Fruit fly (Drosophila melanogaster): ENCODE results near the gene Ubx.
A peak's percentile ranks its signal among the peaks of the same experiment; 100 is the strongest.

Ubx gene

dm6 chr3R:16742278-16742677 lies 8.1 kb upstream of the Ubx start (continued):
- peak in 1 of 2 experiments; percentile 99 for TF ChIP-seq tll (GFP tag; optimal IDR thresholded peaks at IDR 0.05)
- peak; percentile 80 for TF ChIP-seq CG15479 (GFP tag; optimal IDR thresholded peaks at IDR 0.05)
- TF ChIP-seq Med (GFP tag), result no peak
- no peak for TF ChIP-seq cg (GFP tag; optimal IDR thresholded peaks at IDR 0.05)
- no peak for TF ChIP-seq Xbp1 (GFP tag; optimal IDR thresholded peaks at IDR 0.05)

DNA sequence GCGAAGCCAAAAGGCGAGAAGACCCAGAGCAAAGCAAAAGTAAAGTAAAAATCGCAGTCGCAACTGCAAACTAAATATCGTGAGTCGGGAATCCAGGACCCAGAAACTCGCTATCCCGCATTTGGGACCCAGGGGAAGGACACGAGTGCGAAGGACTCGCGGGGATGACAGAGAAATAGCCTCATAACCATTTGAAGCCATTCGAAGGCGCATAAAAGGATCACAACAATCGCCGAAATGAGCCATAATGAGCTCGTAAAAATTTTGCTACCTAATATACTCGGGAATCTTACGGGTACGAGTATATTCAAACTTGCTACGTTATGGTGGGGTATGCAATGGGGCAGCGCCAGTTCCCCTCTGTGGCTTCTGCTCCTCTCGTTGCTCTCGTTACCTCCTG lies 1.6 kb upstream of the Ubx start:
- TF ChIP-seq gro (GFP tag; optimal IDR thresholded peaks at IDR 0.05) (no peak), CG13894 (tag; optimal IDR thresholded peaks at IDR 0.05) (peak; percentile 49), Med (GFP tag) (no peak), CG8388 (GFP tag; optimal IDR thresholded peaks at IDR 0.05) (no peak), D (optimal IDR thresholded peaks at IDR 0.05) (peak; percentile 3), D (GFP tag; optimal IDR thresholded peaks at IDR 0.05) (no peak), sens-2 (GFP tag; IDR thresholded peaks at IDR 0.05) (no peak), sna (GFP tag; IDR thresholded peaks at IDR 0.05; ENCODE audit: partially characterized antibody) (no peak), abd-A (tag; optimal IDR thresholded peaks at IDR 0.05) (peak; percentile 95), CG12299 (tag; optimal IDR thresholded peaks at IDR 0.05) (no peak), cad (GFP tag; optimal IDR thresholded peaks at IDR 0.05) (peak; percentile 25), hth (optimal IDR thresholded peaks at IDR 0.05) (no peak)

dm6 chr3R:16732387-16732786 lies 1.8 kb downstream of the Ubx start:
- TF ChIP-seq CG18764 (GFP tag; optimal IDR thresholded peaks at IDR 0.05) (no peak), Ada2b (GFP tag; IDR thresholded peaks at IDR 0.05) (no peak), CG15514 (GFP tag; optimal IDR thresholded peaks at IDR 0.05) (no peak), so (GFP tag; IDR thresholded peaks at IDR 0.05) (no peak), pum (GFP tag; optimal IDR thresholded peaks at IDR 0.05) (no peak), Bteb2 (GFP tag; optimal IDR thresholded peaks at IDR 0.05) (no peak), E2f1 (GFP tag; IDR thresholded peaks at IDR 0.05) (no peak), Side (GFP tag; optimal IDR thresholded peaks at IDR 0.05) (no peak), CG12744 (GFP tag; optimal IDR thresholded peaks at IDR 0.05) (no peak), B-H2 (GFP tag; optimal IDR thresholded peaks at IDR 0.05) (no peak), Awh (GFP tag; IDR thresholded peaks at IDR 0.05) (no peak), Dek (tag; optimal IDR thresholded peaks at IDR 0.05) (no peak), CG10267 (tag; optimal IDR thresholded peaks at IDR 0.05) (no peak), Taf1 (GFP tag; IDR thresholded peaks at IDR 0.05) (no peak), pfk (GFP tag; optimal IDR thresholded peaks at IDR 0.05) (no peak), CG15479 (GFP tag; optimal IDR thresholded peaks at IDR 0.05) (no peak)

dm6 chr3R:16730715-16731114 lies 3.5 kb downstream of the Ubx start:
- TF ChIP-seq Mad (GFP tag; optimal IDR thresholded peaks at IDR 0.05), result no peak
- TF ChIP-seq insv (GFP tag; optimal IDR thresholded peaks at IDR 0.05), result peak; percentile 82 to 99
- peak; percentile 24 for TF ChIP-seq Ets65A (GFP tag)
- peak; percentile 52 for TF ChIP-seq CG6254 (GFP tag; optimal IDR thresholded peaks at IDR 0.05)
- TF ChIP-seq CG10366 (GFP tag; IDR thresholded peaks at IDR 0.05), result peak; percentile 42
- no peak for TF ChIP-seq CG6813 (GFP tag; optimal IDR thresholded peaks at IDR 0.05)
- peak; percentile 88 for TF ChIP-seq zen (tag; optimal IDR thresholded peaks at IDR 0.05)
- peak; percentile 22 for TF ChIP-seq sens (GFP tag)
- no peak for TF ChIP-seq CG6654 (GFP tag; optimal IDR thresholded peaks at IDR 0.05)
- peak; percentile 59 for TF ChIP-seq pros (GFP tag; optimal IDR thresholded peaks at IDR 0.05)
- peak; percentile 91 for TF ChIP-seq CG18011 (GFP tag; optimal IDR thresholded peaks at IDR 0.05)
- no peak for TF ChIP-seq Drgx (GFP tag; IDR thresholded peaks at IDR 0.05)

Data from whole organism, embryonic.